Worm (Caenorhabditis elegans): ENCODE data around the gene aco-2.

aco-2 gene

DNA sequence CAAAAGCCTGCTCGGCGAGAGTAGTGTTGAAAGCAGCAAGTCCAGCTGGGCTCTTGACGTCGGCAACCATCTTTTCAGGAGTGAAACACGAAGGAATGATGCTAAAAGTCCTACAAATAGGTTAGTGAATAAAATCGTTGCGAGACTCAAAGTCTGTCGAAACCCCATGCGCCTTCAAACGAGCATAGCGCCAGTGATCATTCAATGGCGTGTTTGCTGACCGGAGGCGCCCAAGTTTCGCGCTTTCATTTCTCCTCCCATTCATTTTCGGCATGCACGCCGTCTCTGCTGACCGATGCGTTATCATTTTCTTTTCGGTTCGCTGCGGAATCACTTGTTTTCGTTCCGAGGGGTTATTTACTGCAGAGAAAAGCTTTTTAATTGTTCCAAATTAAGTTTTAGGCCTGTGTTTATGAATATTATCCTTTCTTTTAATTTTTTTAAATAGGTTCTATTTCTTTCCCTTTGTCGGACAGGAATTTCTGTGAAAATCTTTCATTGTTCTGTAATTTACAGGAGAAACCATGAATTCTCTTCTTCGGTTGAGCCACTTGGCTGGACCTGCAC is at the start of gene aco-2, which contains the start of gene eef-1B.1 (continued):
- TF ChIP-seq vab-7 (GFP tag; IDR thresholded peaks at IDR 0.05) (0 out of 2 replicates have a peak, but pooled peaks have one; percentile 7), daf-12 (tag; optimal IDR thresholded peaks at IDR 0.05) (no peak), php-3 (GFP tag; IDR thresholded peaks at IDR 0.05) (peak; percentile 42; the same call in 1 of the 2 replicates), nhr-25 (tag; optimal IDR thresholded peaks at IDR 0.05; ENCODE audit: borderline replicate concordance, insufficient read depth) (peak; percentile 73), lim-7 (GFP tag; IDR thresholded peaks at IDR 0.05) (no peak), lsy-2 (tag; optimal IDR thresholded peaks at IDR 0.05) (peak; percentile 31 to 95), fos-1 (tag; optimal IDR thresholded peaks at IDR 0.05) (no peak), ztf-11 (tag; optimal IDR thresholded peaks at IDR 0.05) (no peak), aly-2 (tag; optimal IDR thresholded peaks at IDR 0.05) (no peak), zip-2 (tag; optimal IDR thresholded peaks at IDR 0.05) (peak; percentile 12), tag-97 (GFP tag; IDR thresholded peaks at IDR 0.05) (no peak), pqm-1 (tag; optimal IDR thresholded peaks at IDR 0.05) (no peak), fkh-10 (GFP tag; optimal IDR thresholded peaks at IDR 0.05) (peak; percentile 53), spr-3 (GFP tag; optimal IDR thresholded peaks at IDR 0.05) (no peak), attf-4 (tag; optimal IDR thresholded peaks at IDR 0.05) (no peak), F37D6.2 (tag; optimal IDR thresholded peaks at IDR 0.05) (peak; percentile 81), hlh-11 (tag; optimal IDR thresholded peaks at IDR 0.05) (peak; percentile 95), dve-1 (tag; optimal IDR thresholded peaks at IDR 0.05; ENCODE audit: insufficient read depth) (peak; percentile 94), skn-1 (tag; optimal IDR thresholded peaks at IDR 0.05) (no peak), lin-1 (GFP tag; IDR thresholded peaks at IDR 0.05) (peak; percentile 33; the same call in 1 of the 2 replicates), daf-16 (GFP tag; optimal IDR thresholded peaks at IDR 0.05) (peak in 1 of 2 experiments; percentile 61), daf-16 (tag; optimal IDR thresholded peaks at IDR 0.05) (peak; percentile 89), D1046.2 (GFP tag; IDR thresholded peaks at IDR 0.05) (no peak), zag-1 (tag; optimal IDR thresholded peaks at IDR 0.05) (no peak), ZK337.2 (GFP tag; IDR thresholded peaks at IDR 0.05) (no peak), saeg-2 (GFP tag; IDR thresholded peaks at IDR 0.05) (0 out of 2 replicates have a peak, but pooled peaks have one; percentile 49), dpl-1 (GFP tag; optimal IDR thresholded peaks at IDR 0.05) (peak; percentile 92), ces-1 (GFP tag; optimal IDR thresholded peaks at IDR 0.05) (no peak), madf-5 (GFP tag; IDR thresholded peaks at IDR 0.05) (no peak), ceh-28 (tag; optimal IDR thresholded peaks at IDR 0.05) (no peak), ceh-20 (GFP tag; IDR thresholded peaks at IDR 0.05) (peak; percentile 78), nhr-11 (tag; optimal IDR thresholded peaks at IDR 0.05) (peak; percentile 88), zfp-2 (tag; optimal IDR thresholded peaks at IDR 0.05) (peak; percentile 35), set-16 (GFP tag; IDR thresholded peaks at IDR 0.05) (no peak; the same call in 1 of the 2 replicates), mes-2 (tag; optimal IDR thresholded peaks at IDR 0.05; ENCODE audit: poor library complexity, severe bottlenecking) (peak; percentile 92), nhr-28 (tag; optimal IDR thresholded peaks at IDR 0.05) (peak; percentile 84), Y75B8A.6 (GFP tag; IDR thresholded peaks at IDR 0.05) (no peak), nhr-102 (tag; optimal IDR thresholded peaks at IDR 0.05) (peak; percentile 88), Y48G9A.11 (GFP tag; IDR thresholded peaks at IDR 0.05) (no peak), sdz-12 (GFP tag; optimal IDR thresholded peaks at IDR 0.05) (no peak), unc-39 (tag; optimal IDR thresholded peaks at IDR 0.05) (no peak), lir-3 (tag; optimal IDR thresholded peaks at IDR 0.05) (no peak), hif-1 (tag; optimal IDR thresholded peaks at IDR 0.05) (peak; percentile 56 to 71), T26A8.4 (GFP tag; IDR thresholded peaks at IDR 0.05) (peak; percentile 91), F10B5.3 (tag; optimal IDR thresholded peaks at IDR 0.05) (peak; percentile 39), lin-39 (tag; optimal IDR thresholded peaks at IDR 0.05) (no peak), lin-29 (GFP tag; IDR thresholded peaks at IDR 0.05) (no peak), daf-19 (GFP tag; conservative IDR thresholded peaks at IDR 0.05) (no peak), mep-1 (tag; optimal IDR thresholded peaks at IDR 0.05) (peak; percentile 93), duxl-1 (tag; optimal IDR thresholded peaks at IDR 0.05; ENCODE audit: poor library complexity) (peak; percentile 90), tra-1 (GFP tag; IDR thresholded peaks at IDR 0.05) (peak; percentile 22; the same call in 1 of the 2 replicates)

Measured in whole organism, L4 larva.